Fruit fly (Drosophila melanogaster): ENCODE data around the gene Trpml.

DNA sequence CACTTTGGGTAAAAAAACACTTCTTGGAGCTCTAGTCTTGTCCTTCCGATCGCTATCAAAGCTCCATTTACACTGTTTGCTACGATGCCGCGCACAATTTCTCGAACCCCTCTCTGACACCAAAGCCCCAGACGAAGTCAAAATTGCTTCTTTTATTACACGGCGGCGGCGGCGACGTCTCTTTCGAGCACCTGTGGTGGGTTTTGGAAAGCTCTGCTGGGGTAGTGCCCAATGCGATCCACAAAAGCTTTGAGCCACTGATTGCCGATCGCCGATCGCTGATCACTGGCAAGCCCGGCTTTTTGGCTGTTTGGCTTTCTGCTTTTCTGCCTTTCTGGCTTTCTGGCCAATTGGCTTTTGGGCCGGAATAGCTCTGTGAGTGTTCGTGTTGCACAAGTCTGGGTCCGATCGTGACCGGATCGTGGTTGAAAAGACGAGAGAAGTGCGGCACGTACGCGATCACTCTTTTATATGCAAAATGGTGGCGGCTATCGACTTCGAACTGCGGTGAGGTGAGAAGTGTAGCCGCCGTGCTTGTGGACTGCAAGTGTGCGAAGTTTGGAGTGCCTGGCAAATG lies 10.5 kb downstream of the Trpml start, which contains the start of gene serp:
- no peak for TF ChIP-seq CG7101 (tag; optimal IDR thresholded peaks at IDR 0.05)
- TF ChIP-seq bab1 (GFP tag; optimal IDR thresholded peaks at IDR 0.05) = no peak
- no peak for TF ChIP-seq kay (GFP tag; ENCODE audit: borderline replicate concordance)
- TF ChIP-seq Mnt (GFP tag; optimal IDR thresholded peaks at IDR 0.05) = no peak
- no peak for TF ChIP-seq CG7045 (GFP tag; optimal IDR thresholded peaks at IDR 0.05)
- no peak for TF ChIP-seq CG11617 (GFP tag; optimal IDR thresholded peaks at IDR 0.05)
- no peak for TF ChIP-seq CG5204 (GFP tag; optimal IDR thresholded peaks at IDR 0.05)
- TF ChIP-seq CG14711 (tag; optimal IDR thresholded peaks at IDR 0.05) = no peak
- peak; percentile 56 for TF ChIP-seq pad (GFP tag; optimal IDR thresholded peaks at IDR 0.05)
